Worm (Caenorhabditis elegans) whole organism, L1 larva: ENCODE measurements around the gene M04D8.5.

Source experiments
- ces-1 ChIP-seq: fragments of 150-350 bp; optimal IDR thresholded peaks from 2 replicates; lab custom pipeline; 2014; ENCODE audit warnings: missing biosample characterization, missing genetic modification reagents, missing genetic modification characterization
- elt-2 ChIP-seq: sonication (generic microtip); optimal IDR thresholded peaks from 2 replicates; lab custom pipeline; 2016; ENCODE audit warnings: missing genetic modification characterization, mild to moderate bottlenecking, inconsistent platforms, missing compliant biosample characterization, missing genetic modification reagents
- lsy-2 ChIP-seq, 2 experiments: fragments of 150-350 bp; optimal IDR thresholded peaks; 2 replicates each; lab custom pipeline; 2014; ENCODE audit warnings: missing biosample characterization in 2 of 2, missing genetic modification characterization in 2 of 2
- mab-9 ChIP-seq: fragments of 200-800 bp; sonication (Bioruptor generic); IDR thresholded peaks from 2 replicates; pipeline ENCODE4 v1.3.6; 2022; ENCODE audit warnings: missing genetic modification reagents, missing genetic modification characterization, missing compliant biosample characterization
- nhr-237 ChIP-seq: fragments of 150-350 bp; optimal IDR thresholded peaks from 2 replicates; lab custom pipeline; 2014; ENCODE audit warnings: missing biosample characterization, missing genetic modification characterization
- nhr-90 ChIP-seq: sonication (generic microtip); optimal IDR thresholded peaks from 2 replicates; lab custom pipeline; 2016; ENCODE audit warnings: mild to moderate bottlenecking, missing genetic modification characterization, missing compliant biosample characterization; ENCODE audit not compliant: poor library complexity
- unc-130 ChIP-seq: fragments of 150-350 bp; optimal IDR thresholded peaks from 2 replicates; lab custom pipeline; 2017; ENCODE audit warnings: missing biosample characterization, missing genetic modification characterization, inconsistent platforms

- TF ChIP-seq elt-2 (tag; lab: Kevin White, UChicago) (no peak), lsy-2 (tag; optimal IDR thresholded peaks at IDR 0.05; lab: Kevin White, UChicago) (no peak), nhr-237 (no peak), mab-9 (GFP tag; lab: Robert Waterston, UW) (no peak), ces-1 (GFP tag; lab: Kevin White, UChicago) (no peak), unc-130 (tag; lab: Kevin White, UChicago) (no peak), nhr-90 (tag; lab: Kevin White, UChicago) (no peak)
These were observed 39.6 kb downstream of the M04D8.5 start, which contains the start of gene C05B5.4 for ce11 chrIII:9993535-9993934.
